Worm (Caenorhabditis elegans) whole organism, midembryonic: ENCODE measurements around the gene T28D6.7.

ENCODE experiments used
- T22C8.4 ChIP-seq: fragments of 200-800 bp; sonication (Bioruptor generic); IDR thresholded peaks from 2 replicates; pipeline ENCODE4 v1.3.6; 2022; ENCODE audit warnings: missing genetic modification characterization, missing compliant biosample characterization
- cog-1 ChIP-seq: sonication (generic microtip); optimal IDR thresholded peaks from 2 replicates; lab custom pipeline; 2016; ENCODE audit warnings: missing genetic modification characterization, missing compliant biosample characterization
- flt-1 ChIP-seq: fragments of 200-800 bp; sonication (Bioruptor generic); IDR thresholded peaks from 2 replicates; pipeline ENCODE4 v1.3.6; 2022; ENCODE audit warnings: missing genetic modification characterization, missing compliant biosample characterization
- klf-2 ChIP-seq: fragments of 200-800 bp; sonication (Bioruptor generic); conservative IDR thresholded peaks from 2 replicates; pipeline ENCODE4 v1.3.6; 2022; ENCODE audit warnings: missing genetic modification reagents, missing genetic modification characterization, missing compliant biosample characterization
- med-1 ChIP-seq: sonication (generic microtip); optimal IDR thresholded peaks from 2 replicates; lab custom pipeline; 2017; ENCODE audit warnings: missing genetic modification characterization, mild to moderate bottlenecking, missing compliant biosample characterization, antibody characterized with exemption, missing genetic modification reagents; ENCODE audit not compliant: insufficient read depth
- ref-1 ChIP-seq: fragments of 200-800 bp; sonication (Bioruptor generic); conservative IDR thresholded peaks from 2 replicates; pipeline ENCODE4 v1.3.6; 2022; ENCODE audit warnings: missing genetic modification reagents, missing genetic modification characterization, missing compliant biosample characterization
- tab-1 ChIP-seq: fragments of 200-800 bp; sonication (Bioruptor generic); IDR thresholded peaks from 2 replicates; pipeline ENCODE4 v1.3.6; 2022; ENCODE audit warnings: missing genetic modification characterization, missing compliant biosample characterization
- ztf-23 ChIP-seq: fragments of 200-800 bp; sonication (Bioruptor generic); IDR thresholded peaks from 2 replicates; pipeline ENCODE4 v1.3.6; 2022; ENCODE audit warnings: missing genetic modification reagents, missing genetic modification characterization, missing compliant biosample characterization
- ztf-29 ChIP-seq: fragments of 200-800 bp; sonication (Bioruptor generic); IDR thresholded peaks from 2 replicates; pipeline ENCODE4 v1.3.6; 2022; ENCODE audit warnings: missing genetic modification reagents, missing genetic modification characterization, missing compliant biosample characterization

Gene T28D6.7

ce11 chrIII:11346383-11346782 lies at the start of gene T28D6.7:
TSS of gene T28D6.7 (minus strand) at chrIII:11346483.
- no peak for TF ChIP-seq T22C8.4 (GFP tag; lab: Robert Waterston, UW)
- TF ChIP-seq cog-1 = no peak
- no peak for TF ChIP-seq flt-1 (GFP tag; lab: Robert Waterston, UW)
- TF ChIP-seq klf-2 (GFP tag; lab: Robert Waterston, UW) = no peak
- TF ChIP-seq tab-1 (GFP tag; lab: Robert Waterston, UW) = no peak
- TF ChIP-seq ztf-29 (GFP tag; lab: Robert Waterston, UW) = no peak
- TF ChIP-seq med-1 = no peak
- no peak for TF ChIP-seq ref-1 (GFP tag; lab: Robert Waterston, UW)
- no peak for TF ChIP-seq ztf-23 (GFP tag; lab: Robert Waterston, UW)

ce11 chrIII:11393162-11393561 lies 46.9 kb upstream of the T28D6.7 start, which contains the start of gene nlp-21:
TSS of gene nlp-21 (minus strand) at chrIII:11393262.
- TF ChIP-seq flt-1 (GFP tag; lab: Robert Waterston, UW) (no peak), tab-1 (GFP tag; lab: Robert Waterston, UW) (no peak), med-1 (no peak), cog-1 (no peak), ref-1 (GFP tag; lab: Robert Waterston, UW) (no peak), ztf-23 (GFP tag; lab: Robert Waterston, UW) (no peak), T22C8.4 (GFP tag; lab: Robert Waterston, UW) (no peak), ztf-29 (GFP tag; lab: Robert Waterston, UW) (no peak), klf-2 (GFP tag; lab: Robert Waterston, UW) (no peak)

- TF ChIP-seq med-1 = no peak
- no peak for TF ChIP-seq ztf-23 (GFP tag; lab: Robert Waterston, UW)
- no peak for TF ChIP-seq klf-2 (GFP tag; lab: Robert Waterston, UW)
- peak; percentile 11; the same call in 1 of the 2 replicates for TF ChIP-seq ztf-29 (GFP tag; lab: Robert Waterston, UW)
- no peak for TF ChIP-seq flt-1 (GFP tag; lab: Robert Waterston, UW)
These were observed 46.5 kb upstream of the T28D6.7 start for ce11 chrIII:11392740-11393139.

- TF ChIP-seq tab-1 (GFP tag; lab: Robert Waterston, UW) (no peak), ztf-23 (GFP tag; lab: Robert Waterston, UW) (no peak), T22C8.4 (GFP tag; lab: Robert Waterston, UW) (no peak), ztf-29 (GFP tag; lab: Robert Waterston, UW) (no peak), klf-2 (GFP tag; lab: Robert Waterston, UW) (no peak), ref-1 (GFP tag; lab: Robert Waterston, UW) (no peak)
These were observed 45.6 kb upstream of the T28D6.7 start for ce11 chrIII:11391601-11392520.

ce11 chrIII:11390832-11391231 lies 44.5 kb upstream of the T28D6.7 start:
- TF ChIP-seq flt-1 (GFP tag; lab: Robert Waterston, UW) (no peak), klf-2 (GFP tag; lab: Robert Waterston, UW) (no peak), tab-1 (GFP tag; lab: Robert Waterston, UW) (no peak), cog-1 (no peak), ztf-23 (GFP tag; lab: Robert Waterston, UW) (no peak), ref-1 (GFP tag; lab: Robert Waterston, UW) (no peak)

ce11 chrIII:11389384-11389783 lies 43.1 kb upstream of the T28D6.7 start:
- no peak for TF ChIP-seq tab-1 (GFP tag; lab: Robert Waterston, UW)
- TF ChIP-seq cog-1 = no peak
- TF ChIP-seq flt-1 (GFP tag; lab: Robert Waterston, UW) = no peak
- TF ChIP-seq med-1 = no peak
- no peak for TF ChIP-seq ztf-23 (GFP tag; lab: Robert Waterston, UW)
- TF ChIP-seq ztf-29 (GFP tag; lab: Robert Waterston, UW) = no peak
- TF ChIP-seq klf-2 (GFP tag; lab: Robert Waterston, UW) = no peak
- TF ChIP-seq T22C8.4 (GFP tag; lab: Robert Waterston, UW) = no peak
- no peak for TF ChIP-seq ref-1 (GFP tag; lab: Robert Waterston, UW)

ce11 chrIII:11381922-11382321 lies 35.6 kb upstream of the T28D6.7 start, which contains the start of gene subs-4:
TSS of gene subs-4 (plus strand) at chrIII:11382222.
- TF ChIP-seq cog-1 = no peak
- TF ChIP-seq med-1 = no peak
- TF ChIP-seq T22C8.4 (GFP tag; lab: Robert Waterston, UW) = no peak
- TF ChIP-seq ztf-29 (GFP tag; lab: Robert Waterston, UW) = no peak
- TF ChIP-seq ztf-23 (GFP tag; lab: Robert Waterston, UW) = no peak
- TF ChIP-seq ref-1 (GFP tag; lab: Robert Waterston, UW) = no peak
- no peak for TF ChIP-seq flt-1 (GFP tag; lab: Robert Waterston, UW)
- TF ChIP-seq tab-1 (GFP tag; lab: Robert Waterston, UW) = no peak
- no peak for TF ChIP-seq klf-2 (GFP tag; lab: Robert Waterston, UW)

- TF ChIP-seq flt-1 (GFP tag; lab: Robert Waterston, UW) (no peak), T22C8.4 (GFP tag; lab: Robert Waterston, UW) (no peak), ref-1 (GFP tag; lab: Robert Waterston, UW) (no peak), med-1 (no peak), ztf-23 (GFP tag; lab: Robert Waterston, UW) (no peak), tab-1 (GFP tag; lab: Robert Waterston, UW) (no peak), cog-1 (no peak), klf-2 (GFP tag; lab: Robert Waterston, UW) (no peak), ztf-29 (GFP tag; lab: Robert Waterston, UW) (no peak)
These were observed 34.3 kb upstream of the T28D6.7 start for ce11 chrIII:11380555-11380954.

- TF ChIP-seq ztf-23 (GFP tag; lab: Robert Waterston, UW) (no peak), klf-2 (GFP tag; lab: Robert Waterston, UW) (no peak), med-1 (no peak), T22C8.4 (GFP tag; lab: Robert Waterston, UW) (no peak), ztf-29 (GFP tag; lab: Robert Waterston, UW) (no peak), flt-1 (GFP tag; lab: Robert Waterston, UW) (no peak), ref-1 (GFP tag; lab: Robert Waterston, UW) (no peak), tab-1 (GFP tag; lab: Robert Waterston, UW) (no peak)
These were observed 32.6 kb upstream of the T28D6.7 start for ce11 chrIII:11378910-11379309.
